Fruit fly (Drosophila melanogaster) whole organism, embryonic: ENCODE measurements around the gene Atx-1.

Experiments
- Adf1 ChIP-seq: fragments of 200-800 bp; sonication (Bioruptor generic); IDR thresholded peaks from 2 replicates; pipeline ENCODE4 v1.3.6; 2022; ENCODE audit warnings: missing biosample characterization, missing genetic modification characterization
- Bgb ChIP-seq: fragments of 200-800 bp; sonication (Bioruptor generic); IDR thresholded peaks from 2 replicates; pipeline ENCODE4 v1.3.6; 2022; ENCODE audit warnings: missing biosample characterization, missing genetic modification characterization; ENCODE audit not compliant: partially characterized antibody
- CG1024 ChIP-seq: fragments of 200-800 bp; sonication (Bioruptor generic); IDR thresholded peaks from 2 replicates; pipeline ENCODE4 v1.3.6; 2022; ENCODE audit warnings: missing biosample characterization, missing genetic modification characterization
- CG10565 ChIP-seq: fragments of 200-800 bp; sonication (Bioruptor generic); optimal IDR thresholded peaks from 3 replicates; lab custom pipeline; 2016; ENCODE audit warnings: missing biosample characterization, mild to moderate bottlenecking, missing genetic modification characterization
- CG12942 ChIP-seq: fragments of 200-800 bp; sonication (Bioruptor generic); optimal IDR thresholded peaks from 3 replicates; lab custom pipeline; 2016; ENCODE audit warnings: missing biosample characterization, missing genetic modification characterization
- CG13296 ChIP-seq: fragments of 200-800 bp; sonication (Bioruptor generic); optimal IDR thresholded peaks from 3 replicates; lab custom pipeline; 2018; ENCODE audit warnings: missing biosample characterization, mild to moderate bottlenecking, missing genetic modification characterization
- CG14441 ChIP-seq: fragments of 200-800 bp; sonication (Bioruptor generic); IDR thresholded peaks from 2 replicates; pipeline ENCODE4 v1.3.6; 2022; ENCODE audit warnings: missing biosample characterization, missing genetic modification characterization
- CG14710 ChIP-seq: fragments of 200-800 bp; sonication (Bioruptor generic); optimal IDR thresholded peaks from 3 replicates; lab custom pipeline; 2019; ENCODE audit warnings: missing biosample characterization, mild to moderate bottlenecking, missing genetic modification characterization, moderate library complexity
- CG1603 ChIP-seq: fragments of 200-800 bp; sonication (Bioruptor generic); optimal IDR thresholded peaks from 2 replicates; lab custom pipeline; 2019; ENCODE audit warnings: missing biosample characterization, mild to moderate bottlenecking, missing genetic modification characterization, moderate library complexity
- CG1647 ChIP-seq: fragments of 200-800 bp; sonication (Bioruptor generic); optimal IDR thresholded peaks from 3 replicates; lab custom pipeline; 2016; ENCODE audit warnings: missing biosample characterization, missing genetic modification characterization
- CG17359 ChIP-seq: fragments of 200-800 bp; sonication (Bioruptor generic); optimal IDR thresholded peaks from 3 replicates; lab custom pipeline; 2018; ENCODE audit warnings: missing biosample characterization, mild to moderate bottlenecking, missing genetic modification characterization, moderate library complexity
- CG18764 ChIP-seq: fragments of 200-800 bp; sonication (Bioruptor generic); optimal IDR thresholded peaks from 3 replicates; lab custom pipeline; 2016; ENCODE audit warnings: missing biosample characterization, missing genetic modification characterization
- CG2712 ChIP-seq: fragments of 200-800 bp; optimal IDR thresholded peaks from 3 replicates; lab custom pipeline; 2019; ENCODE audit warnings: missing biosample characterization, mild to moderate bottlenecking, missing genetic modification characterization, moderate library complexity
- CG30403 ChIP-seq: fragments of 200-800 bp; sonication (Bioruptor generic); optimal IDR thresholded peaks from 3 replicates; lab custom pipeline; 2016; ENCODE audit warnings: missing biosample characterization, missing genetic modification characterization
- CG4360 ChIP-seq: fragments of 200-800 bp; sonication (Bioruptor generic); IDR thresholded peaks from 2 replicates; pipeline ENCODE4 v1.3.6; 2022; ENCODE audit warnings: missing biosample characterization, missing genetic modification characterization
- CG7271 ChIP-seq: fragments of 200-800 bp; sonication (Bioruptor generic); optimal IDR thresholded peaks from 2 replicates; lab custom pipeline; 2018; ENCODE audit warnings: missing biosample characterization, mild to moderate bottlenecking, missing genetic modification characterization, moderate library complexity
- CG8388 ChIP-seq: fragments of 200-800 bp; sonication (Bioruptor generic); optimal IDR thresholded peaks from 2 replicates; lab custom pipeline; 2019; ENCODE audit warnings: missing biosample characterization, mild to moderate bottlenecking, missing genetic modification characterization, moderate library complexity
- D ChIP-seq, 2 experiments: fragments of 200-800 bp in 1 of 2; fragments of >200 bp in 1 of 2; sonication (Bioruptor generic) in 1 of 2; optimal IDR thresholded peaks; 2 replicates in 1 of 2; 3 replicates in 1 of 2; lab custom pipeline; 2017; ENCODE audit warnings: mild to moderate bottlenecking in 1 of 2, missing biosample characterization in 1 of 2, missing genetic modification characterization in 1 of 2, missing genetic modification reagents in 1 of 2
- D19A ChIP-seq: fragments of 200-800 bp; optimal IDR thresholded peaks from 3 replicates; lab custom pipeline; 2019; ENCODE audit warnings: missing biosample characterization, mild to moderate bottlenecking, missing genetic modification characterization, moderate library complexity
- Dek ChIP-seq: fragments of 200-800 bp; sonication (Bioruptor generic); optimal IDR thresholded peaks from 3 replicates; lab custom pipeline; 2019; ENCODE audit warnings: missing biosample characterization, mild to moderate bottlenecking, missing genetic modification characterization, moderate library complexity
- Dip2 ChIP-seq: fragments of 200-800 bp; sonication (Bioruptor generic); IDR thresholded peaks from 2 replicates; pipeline ENCODE4 v1.3.6; 2022; ENCODE audit warnings: missing biosample characterization, missing genetic modification characterization
- Dll ChIP-seq: fragments of 200-800 bp; sonication (Bioruptor generic); IDR thresholded peaks from 4 replicates; pipeline ENCODE4 v1.3.6; 2022; ENCODE audit warnings: missing biosample characterization, missing genetic modification characterization; ENCODE audit not compliant: partially characterized antibody
- Dref ChIP-seq: fragments of 200-800 bp; sonication (Bioruptor generic); IDR thresholded peaks from 2 replicates; pipeline ENCODE4 v1.3.6; 2022; ENCODE audit warnings: missing biosample characterization, missing genetic modification characterization
- Drgx ChIP-seq: fragments of 200-800 bp; sonication (Bioruptor generic); IDR thresholded peaks from 2 replicates; pipeline ENCODE4 v1.3.6; 2022; ENCODE audit warnings: missing biosample characterization, missing genetic modification characterization
- Side ChIP-seq: fragments of 200-800 bp; sonication (Bioruptor generic); optimal IDR thresholded peaks from 2 replicates; lab custom pipeline; 2016; ENCODE audit warnings: missing biosample characterization, missing genetic modification characterization
- Sox100B ChIP-seq: fragments of 200-800 bp; sonication (Bioruptor generic); optimal IDR thresholded peaks from 3 replicates; lab custom pipeline; 2018; ENCODE audit warnings: missing biosample characterization, mild to moderate bottlenecking, missing genetic modification characterization
- Sox102F ChIP-seq: fragments of 200-800 bp; sonication (Bioruptor generic); optimal IDR thresholded peaks from 2 replicates; lab custom pipeline; 2018; ENCODE audit warnings: missing biosample characterization, mild to moderate bottlenecking, missing genetic modification characterization, moderate library complexity
- Stat92E ChIP-seq, 3 experiments: fragments of >200 bp in 2 of 3; fragments of 200-800 bp in 1 of 3; sonication (Bioruptor generic) in 1 of 3; optimal IDR thresholded peaks; 2 replicates each; lab custom pipeline; 2017 to 2019; ENCODE audit warnings: missing biosample characterization in 3 of 3, missing genetic modification characterization in 3 of 3, mild to moderate bottlenecking in 1 of 3, moderate library complexity in 1 of 3
- bcd ChIP-seq: fragments of 200-800 bp; sonication (Bioruptor generic); optimal IDR thresholded peaks from 2 replicates; lab custom pipeline; 2017; ENCODE audit warnings: missing biosample characterization, mild to moderate bottlenecking, missing genetic modification characterization
- btn ChIP-seq: fragments of 200-800 bp; sonication (Bioruptor generic); optimal IDR thresholded peaks from 2 replicates; lab custom pipeline; 2016; ENCODE audit warnings: missing biosample characterization, missing genetic modification characterization
- dmrt99B ChIP-seq: fragments of 200-800 bp; sonication (Bioruptor generic); optimal IDR thresholded peaks from 2 replicates; lab custom pipeline; 2018; ENCODE audit warnings: missing biosample characterization, mild to moderate bottlenecking, missing genetic modification characterization, moderate library complexity
- eve ChIP-seq, 2 experiments: fragments of >200 bp; optimal IDR thresholded peaks; 2 replicates each; lab custom pipeline; 2017; ENCODE audit warnings: missing biosample characterization in 2 of 2, missing genetic modification characterization in 2 of 2
- gem ChIP-seq: fragments of 200-800 bp; sonication (Bioruptor generic); optimal IDR thresholded peaks from 2 replicates; lab custom pipeline; 2019; ENCODE audit warnings: missing biosample characterization, mild to moderate bottlenecking, missing genetic modification characterization, moderate library complexity
- mld ChIP-seq: fragments of 200-800 bp; sonication (Bioruptor generic); IDR thresholded peaks from 3 replicates; pipeline ENCODE4 v1.3.6; 2022; ENCODE audit warnings: missing biosample characterization, missing genetic modification characterization; ENCODE audit not compliant: partially characterized antibody
- nmo ChIP-seq: fragments of 200-800 bp; sonication (Bioruptor generic); optimal IDR thresholded peaks from 2 replicates; lab custom pipeline; 2018; ENCODE audit warnings: missing biosample characterization, mild to moderate bottlenecking, missing genetic modification characterization, moderate library complexity
- oc ChIP-seq: fragments of 200-800 bp; sonication (Bioruptor generic); optimal IDR thresholded peaks from 2 replicates; lab custom pipeline; 2018; ENCODE audit warnings: missing biosample characterization, mild to moderate bottlenecking, missing genetic modification characterization, moderate library complexity
- prd ChIP-seq, 3 experiments: fragments of >200 bp in 2 of 3; fragments of 200-800 bp in 1 of 3; sonication (Bioruptor generic) in 1 of 3; optimal IDR thresholded peaks in 2 of 3; IDR thresholded peaks in 1 of 3; 2 replicates in 2 of 3; 3 replicates in 1 of 3; pipeline versions ENCODE4 v1.3.6 to Lab custom; 2017 to 2022; ENCODE audit warnings: missing biosample characterization in 1 of 3, missing genetic modification characterization in 1 of 3
- pros ChIP-seq: fragments of 200-800 bp; sonication (Bioruptor generic); optimal IDR thresholded peaks from 3 replicates; lab custom pipeline; 2019; ENCODE audit warnings: missing biosample characterization, mild to moderate bottlenecking, missing genetic modification characterization, moderate library complexity
- psq ChIP-seq: fragments of 200-800 bp; sonication (Bioruptor generic); optimal IDR thresholded peaks from 2 replicates; lab custom pipeline; 2017; ENCODE audit warnings: missing biosample characterization, missing genetic modification characterization
- row ChIP-seq: fragments of 200-800 bp; sonication (Bioruptor generic); IDR thresholded peaks from 3 replicates; pipeline ENCODE4 v1.3.6; 2022; ENCODE audit warnings: missing biosample characterization, missing genetic modification characterization
- sim ChIP-seq: fragments of 200-800 bp; sonication (Bioruptor generic); IDR thresholded peaks from 2 replicates; pipeline ENCODE4 v1.3.6; 2022; ENCODE audit warnings: missing biosample characterization, missing genetic modification characterization
- tap ChIP-seq: fragments of 200-800 bp; optimal IDR thresholded peaks from 3 replicates; lab custom pipeline; 2019; ENCODE audit warnings: missing biosample characterization, mild to moderate bottlenecking, missing genetic modification characterization, moderate library complexity
- vvl ChIP-seq: fragments of 200-800 bp; sonication (Bioruptor generic); IDR thresholded peaks from 2 replicates; pipeline ENCODE4 v1.3.6; 2022; ENCODE audit warnings: missing biosample characterization, missing genetic modification characterization
- zen ChIP-seq: fragments of 200-800 bp; sonication (Bioruptor generic); optimal IDR thresholded peaks from 3 replicates; lab custom pipeline; 2018; ENCODE audit warnings: missing biosample characterization, mild to moderate bottlenecking, missing genetic modification characterization, moderate library complexity

The Atx-1 gene

dm6 chrX:6859756-6860412, 36.9 kb downstream of the Atx-1 start (continued):
- TF ChIP-seq bcd (GFP tag; lab: Kevin White, UChicago) (peak; percentile 88), dmrt99B (peak; percentile 76), CG7271 (tag; lab: Kevin White, UChicago) (no peak), Adf1 (GFP tag; lab: Robert Waterston, UW) (peak; percentile 88)

- TF ChIP-seq Dip2 (GFP tag; lab: Robert Waterston, UW) (no peak), Stat92E (GFP tag; optimal IDR thresholded peaks at IDR 0.05; lab: Kevin White, UChicago) (peak in 1 of 3 experiments; percentile 51), Sox100B (GFP tag; lab: Kevin White, UChicago) (peak; percentile 1), CG2712 (tag; lab: Kevin White, UChicago) (peak; percentile 39), CG1647 (GFP tag; lab: Kevin White, UChicago) (no peak), sim (GFP tag; lab: Robert Waterston, UW) (no peak), dmrt99B (peak; percentile 37), tap (tag; lab: Kevin White, UChicago) (peak; percentile 23), CG18764 (GFP tag; lab: Kevin White, UChicago) (peak; percentile 3), CG17359 (tag; lab: Kevin White, UChicago) (peak; percentile 36), Dref (no peak), CG10565 (GFP tag; lab: Kevin White, UChicago) (no peak), eve (GFP tag; optimal IDR thresholded peaks at IDR 0.05; lab: Kevin White, UChicago) (peak in 1 of 2 experiments; percentile 70), oc (tag; lab: Kevin White, UChicago) (no peak), btn (no peak), Dll (no peak), Dek (tag; lab: Kevin White, UChicago) (no peak), Bgb (GFP tag; lab: Robert Waterston, UW) (no peak), zen (tag; lab: Kevin White, UChicago) (peak; percentile 25), D (optimal IDR thresholded peaks at IDR 0.05; lab: Kevin White, UChicago) (no peak), D (GFP tag; optimal IDR thresholded peaks at IDR 0.05; lab: Kevin White, UChicago) (no peak), CG12942 (GFP tag; lab: Kevin White, UChicago) (no peak), psq (GFP tag; lab: Kevin White, UChicago) (peak; percentile 13), CG1603 (tag; lab: Kevin White, UChicago) (peak; percentile 4), D19A (peak; percentile 31), Drgx (GFP tag; lab: Robert Waterston, UW) (no peak), nmo (GFP tag; lab: Kevin White, UChicago) (peak; percentile 16), gem (tag; lab: Kevin White, UChicago) (peak; percentile 51), row (GFP tag; lab: Robert Waterston, UW) (peak; percentile 44; the same call in 2 of the 3 replicates), vvl (GFP tag; lab: Robert Waterston, UW) (peak; percentile 40), Sox102F (peak; percentile 45), CG13296 (GFP tag; lab: Kevin White, UChicago) (no peak), CG14441 (GFP tag; lab: Robert Waterston, UW) (0 out of 2 replicates have a peak, but pooled peaks have one; percentile 28), CG1024 (GFP tag; lab: Robert Waterston, UW) (no peak), CG4360 (GFP tag; lab: Robert Waterston, UW) (peak; percentile 40), pros (GFP tag; lab: Kevin White, UChicago) (peak; percentile 10), prd (optimal IDR thresholded peaks at IDR 0.05; lab: Kevin White, UChicago) (no peak), prd (GFP tag; IDR thresholded peaks at IDR 0.05; lab: Robert Waterston, UW) (peak; percentile 22; the same call in 1 of the 3 replicates), mld (GFP tag; lab: Robert Waterston, UW) (no peak), Side (GFP tag; lab: Kevin White, UChicago) (no peak), CG14710 (tag; lab: Kevin White, UChicago) (peak; percentile 18), CG30403 (GFP tag; lab: Kevin White, UChicago) (peak; percentile 1), CG8388 (GFP tag; lab: Kevin White, UChicago) (peak; percentile 26)
Observed at dm6 chrX:6860413-6861089, 37.5 kb downstream of the Atx-1 start.
